Worm (Caenorhabditis elegans): ENCODE results near the gene T23B5.3.

ce11 chrIV:12710996-12711395 lies 22.5 kb downstream of the T23B5.3 start, which contains the start of gene C27D8.2:
- TF ChIP-seq scrt-1 (GFP tag; IDR thresholded peaks at IDR 0.05) (no peak), B0310.2 (tag; optimal IDR thresholded peaks at IDR 0.05) (no peak), ama-1 (optimal IDR thresholded peaks at IDR 0.05) (no peak), flt-1 (GFP tag; IDR thresholded peaks at IDR 0.05) (no peak), tbx-37 (GFP tag; conservative IDR thresholded peaks at IDR 0.05) (no peak), hmg-4 (GFP tag; optimal IDR thresholded peaks at IDR 0.05) (no peak), hmbx-1 (tag; optimal IDR thresholded peaks at IDR 0.05) (no peak), tbx-11 (GFP tag; IDR thresholded peaks at IDR 0.05) (no peak), ceh-13 (GFP tag; optimal IDR thresholded peaks at IDR 0.05) (no peak), sea-1 (GFP tag; conservative IDR thresholded peaks at IDR 0.05) (no peak), tra-4 (tag; optimal IDR thresholded peaks at IDR 0.05) (no peak), aly-1 (tag; optimal IDR thresholded peaks at IDR 0.05) (no peak)
